Fruit fly (Drosophila melanogaster) whole organism, embryonic: ENCODE measurements around the gene Cep290.

Experiments used
- Atf6 ChIP-seq: fragments of 200-800 bp; sonication (Bioruptor generic); IDR thresholded peaks from 2 replicates; pipeline ENCODE4 v1.3.6; 2022; ENCODE audit warnings: missing biosample characterization, missing genetic modification characterization
- Bgb ChIP-seq: fragments of 200-800 bp; sonication (Bioruptor generic); IDR thresholded peaks from 2 replicates; pipeline ENCODE4 v1.3.6; 2022; ENCODE audit warnings: missing biosample characterization, missing genetic modification characterization; ENCODE audit not compliant: partially characterized antibody
- CG11504 ChIP-seq: fragments of 200-800 bp; sonication (Bioruptor generic); optimal IDR thresholded peaks from 3 replicates; lab custom pipeline; 2019; ENCODE audit warnings: missing biosample characterization, mild to moderate bottlenecking, missing genetic modification characterization, moderate library complexity
- CG11696 ChIP-seq: fragments of 200-800 bp; sonication (Bioruptor generic); IDR thresholded peaks from 2 replicates; pipeline ENCODE4 v1.3.6; 2022; ENCODE audit warnings: missing biosample characterization, missing genetic modification characterization
- CG12659 ChIP-seq: fragments of 200-800 bp; sonication (Bioruptor generic); optimal IDR thresholded peaks from 3 replicates; lab custom pipeline; 2017; ENCODE audit warnings: mild to moderate bottlenecking, missing biosample characterization, missing genetic modification reagents, missing genetic modification characterization
- CG13424 ChIP-seq: fragments of 200-800 bp; sonication (Bioruptor generic); optimal IDR thresholded peaks from 2 replicates; lab custom pipeline; 2019; ENCODE audit warnings: missing biosample characterization, mild to moderate bottlenecking, missing genetic modification characterization, moderate library complexity
- CG18599 ChIP-seq: fragments of 200-800 bp; sonication (Bioruptor generic); optimal IDR thresholded peaks from 3 replicates; lab custom pipeline; 2017; ENCODE audit warnings: missing biosample characterization, missing genetic modification characterization, mild to moderate bottlenecking, moderate library complexity, missing genetic modification reagents
- CG30020 ChIP-seq: fragments of 200-800 bp; optimal IDR thresholded peaks from 2 replicates; lab custom pipeline; 2019; ENCODE audit warnings: missing biosample characterization, mild to moderate bottlenecking, missing genetic modification characterization, moderate library complexity
- CG3065 ChIP-seq: fragments of 200-800 bp; sonication (Bioruptor generic); optimal IDR thresholded peaks from 2 replicates; lab custom pipeline; 2016; ENCODE audit warnings: missing biosample characterization, missing genetic modification characterization
- CG34224 ChIP-seq: fragments of 200-800 bp; sonication (Bioruptor generic); IDR thresholded peaks from 3 replicates; pipeline ENCODE4 v1.3.6; 2022; ENCODE audit warnings: missing biosample characterization, missing genetic modification characterization; ENCODE audit not compliant: partially characterized antibody
- CG3995 ChIP-seq: fragments of 200-800 bp; sonication (Bioruptor generic); optimal IDR thresholded peaks from 3 replicates; lab custom pipeline; 2016; ENCODE audit warnings: missing biosample characterization, missing genetic modification characterization
- CG4328 ChIP-seq: fragments of 200-800 bp; sonication (Bioruptor generic); optimal IDR thresholded peaks from 3 replicates; lab custom pipeline; 2017; ENCODE audit warnings: missing biosample characterization, missing genetic modification reagents, missing genetic modification characterization
- CG4617 ChIP-seq: fragments of 200-800 bp; sonication (Bioruptor generic); optimal IDR thresholded peaks from 3 replicates; lab custom pipeline; 2016; ENCODE audit warnings: missing biosample characterization, missing genetic modification characterization, borderline replicate concordance
- CG5245 ChIP-seq: fragments of 200-800 bp; sonication (Bioruptor generic); optimal IDR thresholded peaks from 3 replicates; lab custom pipeline; 2016; ENCODE audit warnings: missing biosample characterization, missing genetic modification characterization
- CG5953 ChIP-seq: fragments of 200-800 bp; sonication (Bioruptor generic); IDR thresholded peaks from 2 replicates; pipeline ENCODE4 v1.3.6; 2022; ENCODE audit warnings: missing biosample characterization, missing genetic modification characterization
- CG6765 ChIP-seq: fragments of 200-800 bp; sonication (Bioruptor generic); optimal IDR thresholded peaks from 3 replicates; lab custom pipeline; 2017; ENCODE audit warnings: missing biosample characterization, mild to moderate bottlenecking, missing genetic modification characterization
- CG9215 ChIP-seq: fragments of 200-800 bp; sonication (Bioruptor generic); IDR thresholded peaks from 2 replicates; pipeline ENCODE4 v1.3.6; 2022; ENCODE audit warnings: missing biosample characterization, missing genetic modification characterization
- CTCF ChIP-seq: fragments of 200-800 bp; sonication (Bioruptor generic); optimal IDR thresholded peaks from 2 replicates; lab custom pipeline; 2017; ENCODE audit warnings: missing biosample characterization, mild to moderate bottlenecking, missing genetic modification characterization, moderate library complexity
- CkIIα-i1 ChIP-seq: fragments of 200-800 bp; sonication (Bioruptor generic); IDR thresholded peaks from 2 replicates; pipeline ENCODE4 v1.3.6; 2022; ENCODE audit warnings: missing biosample characterization, missing genetic modification characterization
- Dip3 ChIP-seq: fragments of 200-800 bp; sonication (Bioruptor generic); optimal IDR thresholded peaks from 3 replicates; lab custom pipeline; 2016; ENCODE audit warnings: missing biosample characterization, missing genetic modification characterization
- GATAe ChIP-seq: fragments of 200-800 bp; sonication (Bioruptor generic); conservative IDR thresholded peaks from 2 replicates; pipeline ENCODE4 v1.3.6; 2022; ENCODE audit warnings: missing biosample characterization, missing genetic modification characterization
- H15 ChIP-seq: fragments of 200-800 bp; sonication (Bioruptor generic); IDR thresholded peaks from 3 replicates; pipeline ENCODE4 v1.3.6; 2022; ENCODE audit warnings: missing biosample characterization, missing genetic modification characterization
- H2.0 ChIP-seq: fragments of 200-800 bp; sonication (Bioruptor generic); IDR thresholded peaks from 2 replicates; pipeline ENCODE4 v1.3.6; 2022; ENCODE audit warnings: missing biosample characterization, missing genetic modification characterization
- Hey ChIP-seq: fragments of 200-800 bp; sonication (Bioruptor generic); optimal IDR thresholded peaks from 3 replicates; lab custom pipeline; 2018; ENCODE audit warnings: missing biosample characterization, mild to moderate bottlenecking, missing genetic modification characterization
- Hr3 ChIP-seq: fragments of 200-800 bp; sonication (Bioruptor generic); optimal IDR thresholded peaks from 3 replicates; lab custom pipeline; 2016; ENCODE audit warnings: missing biosample characterization, missing genetic modification characterization
- MESR4 ChIP-seq: fragments of 200-800 bp; sonication (Bioruptor generic); optimal IDR thresholded peaks from 2 replicates; lab custom pipeline; 2018; ENCODE audit warnings: missing biosample characterization, mild to moderate bottlenecking, missing genetic modification characterization, moderate library complexity
- Mes4 ChIP-seq: fragments of 200-800 bp; sonication (Bioruptor generic); optimal IDR thresholded peaks from 2 replicates; lab custom pipeline; 2016; ENCODE audit warnings: missing biosample characterization, missing genetic modification characterization
- NFAT ChIP-seq: fragments of 200-800 bp; sonication (Bioruptor generic); IDR thresholded peaks from 2 replicates; pipeline ENCODE4 v1.3.6; 2022; ENCODE audit warnings: missing biosample characterization, missing genetic modification characterization
- NK7.1 ChIP-seq: fragments of 200-800 bp; sonication (Bioruptor generic); optimal IDR thresholded peaks from 3 replicates; lab custom pipeline; 2016; ENCODE audit warnings: missing biosample characterization, missing genetic modification characterization
- PHDP ChIP-seq: fragments of 200-800 bp; sonication (Bioruptor generic); optimal IDR thresholded peaks from 3 replicates; lab custom pipeline; 2018; ENCODE audit warnings: missing biosample characterization, mild to moderate bottlenecking, missing genetic modification characterization, moderate library complexity
- Poxn ChIP-seq: fragments of 200-800 bp; sonication (Bioruptor generic); IDR thresholded peaks from 2 replicates; pipeline ENCODE4 v1.3.6; 2022; ENCODE audit warnings: missing biosample characterization, missing genetic modification characterization
- Rfx ChIP-seq: fragments of 200-800 bp; sonication (Bioruptor generic); IDR thresholded peaks from 2 replicates; pipeline ENCODE4 v1.3.6; 2022; ENCODE audit warnings: missing biosample characterization, missing genetic modification characterization
- Xrp1 ChIP-seq: fragments of 200-800 bp; sonication (Bioruptor generic); IDR thresholded peaks from 2 replicates; pipeline ENCODE4 v1.3.6; 2022; ENCODE audit warnings: missing biosample characterization, missing genetic modification characterization
- az2 ChIP-seq: fragments of 200-800 bp; sonication (Bioruptor generic); optimal IDR thresholded peaks from 3 replicates; lab custom pipeline; 2016; ENCODE audit warnings: missing biosample characterization, missing genetic modification characterization
- bab2 ChIP-seq: fragments of 200-800 bp; sonication (Bioruptor generic); optimal IDR thresholded peaks from 2 replicates; lab custom pipeline; 2016; ENCODE audit warnings: missing biosample characterization, missing genetic modification characterization
- cad ChIP-seq: fragments of >200 bp; optimal IDR thresholded peaks from 2 replicates; lab custom pipeline; 2017; ENCODE audit warnings: missing biosample characterization, missing genetic modification characterization
- corto ChIP-seq: fragments of 200-800 bp; sonication (Bioruptor generic); optimal IDR thresholded peaks from 2 replicates; lab custom pipeline; 2016; ENCODE audit warnings: missing biosample characterization, mild to moderate bottlenecking, missing genetic modification characterization, moderate library complexity
- croc ChIP-seq: fragments of 200-800 bp; sonication (Bioruptor generic); conservative IDR thresholded peaks from 3 replicates; pipeline ENCODE4 v1.3.6; 2022; ENCODE audit warnings: missing biosample characterization, missing genetic modification characterization
- dmrt99B ChIP-seq: fragments of 200-800 bp; sonication (Bioruptor generic); optimal IDR thresholded peaks from 2 replicates; lab custom pipeline; 2018; ENCODE audit warnings: missing biosample characterization, mild to moderate bottlenecking, missing genetic modification characterization, moderate library complexity
- ems ChIP-seq: fragments of 200-800 bp; sonication (Bioruptor generic); optimal IDR thresholded peaks from 3 replicates; lab custom pipeline; 2016; ENCODE audit warnings: missing biosample characterization, missing genetic modification characterization
- esg ChIP-seq: fragments of 200-800 bp; sonication (Bioruptor generic); conservative IDR thresholded peaks from 2 replicates; pipeline ENCODE4 v1.3.6; 2022; ENCODE audit warnings: missing biosample characterization, missing genetic modification characterization
- ftz-f1 ChIP-seq: fragments of 200-800 bp; sonication (Bioruptor generic); optimal IDR thresholded peaks from 2 replicates; lab custom pipeline; 2016; ENCODE audit warnings: missing biosample characterization, missing genetic modification characterization
- hb ChIP-seq: fragments of 200-800 bp; sonication (Bioruptor generic); IDR thresholded peaks from 3 replicates; pipeline ENCODE4 v1.3.6; 2022; ENCODE audit warnings: missing biosample characterization, missing genetic modification characterization; ENCODE audit not compliant: partially characterized antibody
- inv ChIP-seq: fragments of 200-800 bp; sonication (Bioruptor generic); IDR thresholded peaks from 2 replicates; pipeline ENCODE4 v1.3.6; 2022; ENCODE audit warnings: missing biosample characterization, missing genetic modification characterization; ENCODE audit not compliant: partially characterized antibody
- maf-S ChIP-seq: fragments of 200-800 bp; sonication (Bioruptor generic); optimal IDR thresholded peaks from 2 replicates; lab custom pipeline; 2016; ENCODE audit warnings: missing biosample characterization, missing genetic modification characterization
- pita ChIP-seq: fragments of 200-800 bp; sonication (Bioruptor generic); optimal IDR thresholded peaks from 2 replicates; lab custom pipeline; 2017; ENCODE audit warnings: missing biosample characterization, mild to moderate bottlenecking, missing genetic modification characterization
- sens-2 ChIP-seq: fragments of 200-800 bp; sonication (Bioruptor generic); IDR thresholded peaks from 2 replicates; pipeline ENCODE4 v1.3.6; 2022; ENCODE audit warnings: missing biosample characterization, missing genetic modification characterization
- so ChIP-seq: fragments of 200-800 bp; sonication (Bioruptor generic); IDR thresholded peaks from 3 replicates; pipeline ENCODE4 v1.3.6; 2022; ENCODE audit warnings: missing biosample characterization, missing genetic modification characterization
- ttk ChIP-seq: fragments of 200-800 bp; sonication (Bioruptor generic); IDR thresholded peaks from 2 replicates; pipeline ENCODE4 v2.1.2; 2022; ENCODE audit warnings: missing biosample characterization, missing genetic modification characterization
- vvl ChIP-seq: fragments of 200-800 bp; sonication (Bioruptor generic); IDR thresholded peaks from 2 replicates; pipeline ENCODE4 v1.3.6; 2022; ENCODE audit warnings: missing biosample characterization, missing genetic modification characterization
- zfh1 ChIP-seq: fragments of 200-800 bp; sonication (Bioruptor generic); IDR thresholded peaks from 3 replicates; pipeline ENCODE4 v1.3.6; 2022; ENCODE audit warnings: missing biosample characterization, missing genetic modification characterization

The Cep290 gene

dm6 chr3L:881496-882235, 37.9 kb downstream of the Cep290 start, which contains the start of gene CG13907 (continued):
- TF ChIP-seq CG34224 (GFP tag; lab: Robert Waterston, UW) (peak; percentile 60; the same call in 2 of the 3 replicates), CG5953 (GFP tag; lab: Robert Waterston, UW) (no peak), dmrt99B (no peak), Xrp1 (GFP tag; lab: Robert Waterston, UW) (no peak), NFAT (no peak), Hey (no peak), ftz-f1 (no peak), Mes4 (no peak), CG18599 (GFP tag; lab: Kevin White, UChicago) (no peak), hb (GFP tag; lab: Robert Waterston, UW) (no peak), corto (GFP tag; lab: Kevin White, UChicago) (no peak), so (GFP tag; lab: Robert Waterston, UW) (no peak), CG9215 (GFP tag; lab: Robert Waterston, UW) (no peak), CG12659 (no peak), az2 (GFP tag; lab: Kevin White, UChicago) (no peak), Atf6 (GFP tag; lab: Robert Waterston, UW) (0 out of 2 replicates have a peak, but pooled peaks have one; percentile 8), pita (GFP tag; lab: Kevin White, UChicago) (no peak), CG13424 (tag; lab: Kevin White, UChicago) (no peak), MESR4 (no peak), CG11504 (no peak), vvl (GFP tag; lab: Robert Waterston, UW) (0 out of 2 replicates have a peak, but pooled peaks have one; percentile 12), CG6765 (no peak), Rfx (no peak), GATAe (GFP tag; lab: Robert Waterston, UW) (no peak), CG3995 (GFP tag; lab: Kevin White, UChicago) (no peak), NK7.1 (GFP tag; lab: Kevin White, UChicago) (no peak), maf-S (GFP tag; lab: Kevin White, UChicago) (no peak), CG4328 (GFP tag; lab: Kevin White, UChicago) (no peak), ttk (peak; percentile 42; the same call in 1 of the 2 replicates), CkIIα-i1 (no peak), sens-2 (GFP tag; lab: Robert Waterston, UW) (no peak), CG11696 (GFP tag; lab: Robert Waterston, UW) (no peak), cad (no peak), CG30020 (tag; lab: Kevin White, UChicago) (no peak), croc (GFP tag; lab: Robert Waterston, UW) (no peak), Bgb (no peak), CTCF (GFP tag; lab: Kevin White, UChicago) (no peak), Poxn (GFP tag; lab: Robert Waterston, UW) (no peak), zfh1 (GFP tag; lab: Robert Waterston, UW) (no peak), Hr3 (GFP tag; lab: Kevin White, UChicago) (no peak), H15 (GFP tag; lab: Robert Waterston, UW) (no peak), ems (GFP tag; lab: Kevin White, UChicago) (no peak), CG3065 (GFP tag; lab: Kevin White, UChicago) (no peak), CG4617 (GFP tag; lab: Kevin White, UChicago) (no peak), CG5245 (GFP tag; lab: Kevin White, UChicago) (no peak), bab2 (no peak), H2.0 (GFP tag; lab: Robert Waterston, UW) (no peak), inv (GFP tag; lab: Robert Waterston, UW) (0 out of 2 replicates have a peak, but pooled peaks have one; percentile 9), PHDP (tag; lab: Kevin White, UChicago) (peak; percentile 26), Dip3 (GFP tag; lab: Kevin White, UChicago) (no peak), esg (GFP tag; lab: Robert Waterston, UW) (no peak)
